Worm (Caenorhabditis elegans): ENCODE results near the gene C33D9.6.

The C33D9.6 gene

DNA sequence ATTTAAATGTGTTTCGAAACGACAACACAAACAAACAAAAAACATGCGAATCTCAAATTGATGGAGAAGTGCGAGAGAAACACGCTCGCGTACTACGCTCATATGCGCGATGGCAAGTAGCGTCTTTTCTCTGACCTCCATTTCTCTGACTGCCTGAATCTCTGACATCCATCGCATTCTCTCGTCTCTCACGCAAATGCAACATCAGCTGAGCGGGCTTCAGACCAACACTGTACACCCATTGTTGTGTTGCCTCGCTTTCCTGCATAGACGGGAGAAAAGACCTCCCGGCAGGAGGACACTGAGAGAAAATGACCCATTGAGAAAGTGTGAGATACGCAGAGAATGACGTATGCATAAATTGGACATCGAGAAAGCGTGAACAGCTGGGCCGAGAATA lies 4.2 kb upstream of the C33D9.6 start (continued):
- TF ChIP-seq lin-13 (GFP tag; optimal IDR thresholded peaks at IDR 0.05) (no peak), peb-1 (tag; optimal IDR thresholded peaks at IDR 0.05) (peak; percentile 74), F13H6.1 (tag; optimal IDR thresholded peaks at IDR 0.05) (peak; percentile 85), nhr-129 (tag; optimal IDR thresholded peaks at IDR 0.05) (peak; percentile 96), sma-9 (GFP tag; optimal IDR thresholded peaks at IDR 0.05) (peak; percentile 73), sma-9 (tag; optimal IDR thresholded peaks at IDR 0.05) (no peak), nhr-25 (tag; optimal IDR thresholded peaks at IDR 0.05) (peak; percentile 94)

DNA sequence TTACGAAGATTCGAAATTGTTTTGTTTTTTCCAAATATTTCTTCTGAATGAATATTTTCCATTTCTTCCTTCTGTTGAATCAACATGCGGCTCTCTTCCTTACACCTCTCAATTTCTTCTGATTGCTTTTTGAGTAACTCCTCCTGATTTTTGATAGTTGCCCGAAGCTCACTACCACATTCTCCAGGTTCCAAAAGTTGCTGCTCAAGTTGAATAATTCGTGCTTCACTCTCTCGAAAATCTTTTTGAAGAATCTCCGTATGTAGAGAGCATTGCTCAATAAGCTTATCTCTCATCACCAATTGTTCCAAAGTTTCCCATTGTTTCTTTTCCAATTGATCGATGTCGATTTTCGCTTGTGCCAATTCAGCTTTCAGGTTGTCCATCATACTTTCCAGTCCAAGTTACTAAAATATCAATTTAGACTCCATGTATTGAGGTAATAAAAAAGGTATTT lies 5.1 kb downstream of the C33D9.6 start, which contains the start of gene F20C5.6:
TSS of gene F20C5.6 (minus strand) at position 407 of the 457 bp plus-strand sequence.
- no peak for TF ChIP-seq mbf-1 (tag; optimal IDR thresholded peaks at IDR 0.05)
- TF ChIP-seq ama-1 (optimal IDR thresholded peaks at IDR 0.05), result no peak
- TF ChIP-seq ztf-11 (tag; optimal IDR thresholded peaks at IDR 0.05), result no peak
- no peak for TF ChIP-seq zag-1 (tag; optimal IDR thresholded peaks at IDR 0.05)
- no peak for TF ChIP-seq nhr-10 (tag; optimal IDR thresholded peaks at IDR 0.05)
- no peak for TF ChIP-seq ZK546.5 (tag; optimal IDR thresholded peaks at IDR 0.05)
- no peak for TF ChIP-seq snpc-4 (tag; optimal IDR thresholded peaks at IDR 0.05)
- TF ChIP-seq lin-11 (tag; optimal IDR thresholded peaks at IDR 0.05), result no peak
- no peak for TF ChIP-seq nhr-12 (tag; optimal IDR thresholded peaks at IDR 0.05)
- no peak for TF ChIP-seq R02D3.7 (tag; optimal IDR thresholded peaks at IDR 0.05)
- no peak for TF ChIP-seq F13H6.1 (tag; optimal IDR thresholded peaks at IDR 0.05)
- no peak for TF ChIP-seq fos-1 (tag; optimal IDR thresholded peaks at IDR 0.05)
- TF ChIP-seq ztf-1 (GFP tag; conservative IDR thresholded peaks at IDR 0.05), result no peak
- TF ChIP-seq crh-2 (tag; optimal IDR thresholded peaks at IDR 0.05), result no peak
- no peak for TF ChIP-seq mab-5 (tag; optimal IDR thresholded peaks at IDR 0.05)

ce11 chrIV:8769539-8769938 lies 8.4 kb downstream of the C33D9.6 start, which contains the start of gene F20C5.5:
Gene F20C5.5 (minus strand): TSS chrIV:8769639.
- no peak for TF ChIP-seq mbf-1 (tag; optimal IDR thresholded peaks at IDR 0.05)

DNA sequence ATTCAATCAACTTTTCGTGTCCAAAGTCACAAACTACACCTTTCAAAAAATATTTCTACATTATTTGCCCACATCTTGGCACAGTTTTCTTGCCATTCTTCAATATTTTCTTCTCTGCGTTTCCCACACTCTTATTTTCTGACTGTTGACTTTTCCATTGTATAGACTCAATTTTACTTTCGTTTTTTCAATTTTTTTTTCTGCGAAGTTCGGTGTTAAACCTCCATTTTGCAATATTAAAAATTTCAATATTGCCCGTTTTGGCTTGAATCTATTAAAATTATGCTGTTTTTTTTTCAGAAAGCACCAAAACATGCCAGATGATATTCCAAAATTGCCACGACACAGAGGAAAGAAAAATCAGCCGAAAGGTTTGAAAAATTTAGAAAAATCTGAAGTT lies 13.4 kb downstream of the C33D9.6 start, which contains the start of gene cdc-50.B:
TSS of gene cdc-50.B (plus strand) at position 301 of the 400 bp plus-strand sequence.
- no peak for TF ChIP-seq sem-4 (tag; optimal IDR thresholded peaks at IDR 0.05)
- no peak for TF ChIP-seq R02D3.7 (tag; optimal IDR thresholded peaks at IDR 0.05)
- TF ChIP-seq lin-11 (tag; optimal IDR thresholded peaks at IDR 0.05), result no peak
- TF ChIP-seq nhr-12 (tag; optimal IDR thresholded peaks at IDR 0.05), result no peak
- no peak for TF ChIP-seq dmd-4 (tag; optimal IDR thresholded peaks at IDR 0.05)
- no peak for TF ChIP-seq elt-3 (tag; optimal IDR thresholded peaks at IDR 0.05)
- TF ChIP-seq alr-1 (tag; optimal IDR thresholded peaks at IDR 0.05), result no peak
- no peak for TF ChIP-seq snpc-4 (tag; optimal IDR thresholded peaks at IDR 0.05)
- TF ChIP-seq crh-2 (tag; optimal IDR thresholded peaks at IDR 0.05), result no peak
- TF ChIP-seq mdl-1 (tag; optimal IDR thresholded peaks at IDR 0.05), result no peak

- TF ChIP-seq ztf-11 (tag; optimal IDR thresholded peaks at IDR 0.05) (no peak), peb-1 (tag; optimal IDR thresholded peaks at IDR 0.05) (no peak), mbf-1 (tag; optimal IDR thresholded peaks at IDR 0.05) (no peak), ZK546.5 (tag; optimal IDR thresholded peaks at IDR 0.05) (no peak), aly-2 (tag; optimal IDR thresholded peaks at IDR 0.05) (no peak), nhr-21 (tag; optimal IDR thresholded peaks at IDR 0.05) (no peak), alr-1 (tag; optimal IDR thresholded peaks at IDR 0.05) (no peak), egl-27 (tag; optimal IDR thresholded peaks at IDR 0.05) (no peak), C34F6.9 (tag; optimal IDR thresholded peaks at IDR 0.05) (peak; percentile 84), sem-4 (tag; optimal IDR thresholded peaks at IDR 0.05) (peak; percentile 50), unc-62 (GFP tag; optimal IDR thresholded peaks at IDR 0.05) (no peak), F13H6.1 (tag; optimal IDR thresholded peaks at IDR 0.05) (peak; percentile 49), ztf-4 (tag; optimal IDR thresholded peaks at IDR 0.05) (no peak), nhr-237 (tag; optimal IDR thresholded peaks at IDR 0.05) (no peak), nhr-129 (tag; optimal IDR thresholded peaks at IDR 0.05) (peak; percentile 66), lsy-2 (tag; optimal IDR thresholded peaks at IDR 0.05) (peak; percentile 40 to 71), nhr-6 (tag; optimal IDR thresholded peaks at IDR 0.05) (peak; percentile 76), mab-5 (tag; optimal IDR thresholded peaks at IDR 0.05) (peak; percentile 0), sma-9 (GFP tag; optimal IDR thresholded peaks at IDR 0.05) (peak; percentile 62), sma-9 (tag; optimal IDR thresholded peaks at IDR 0.05) (no peak), zag-1 (tag; optimal IDR thresholded peaks at IDR 0.05) (peak; percentile 49), lin-13 (GFP tag; optimal IDR thresholded peaks at IDR 0.05) (peak; percentile 43), crh-2 (tag; optimal IDR thresholded peaks at IDR 0.05) (no peak), unc-55 (GFP tag; optimal IDR thresholded peaks at IDR 0.05) (peak; percentile 93)
These were observed 15.5 kb downstream of the C33D9.6 start for ce11 chrIV:8762471-8762870.
